Fruit fly (Drosophila melanogaster) whole organism, prepupa: Measurements from ENCODE around the gene Iyd.
A peak's percentile ranks its signal among the peaks of the same experiment; 100 is the strongest.

Experiments
- Blimp-1 ChIP-seq: fragments of 200-800 bp; sonication (Bioruptor generic); optimal IDR thresholded peaks from 3 replicates; lab custom pipeline; 2017; ENCODE audit warnings: missing biosample characterization, missing genetic modification characterization, mild to moderate bottlenecking, moderate library complexity, missing genetic modification reagents
- CG11902 ChIP-seq: fragments of 200-800 bp; sonication (Bioruptor generic); optimal IDR thresholded peaks from 3 replicates; lab custom pipeline; 2016; ENCODE audit warnings: missing biosample characterization, missing genetic modification characterization
- CG6276 ChIP-seq: fragments of 200-800 bp; sonication (Bioruptor generic); optimal IDR thresholded peaks from 2 replicates; lab custom pipeline; 2017; ENCODE audit warnings: missing biosample characterization, mild to moderate bottlenecking, missing genetic modification characterization
- CG6854 ChIP-seq: fragments of 200-800 bp; sonication (Bioruptor generic); optimal IDR thresholded peaks from 2 replicates; lab custom pipeline; 2017; ENCODE audit warnings: missing biosample characterization, mild to moderate bottlenecking, missing genetic modification characterization
- CG8319 ChIP-seq: fragments of 200-800 bp; sonication (Bioruptor generic); optimal IDR thresholded peaks from 3 replicates; lab custom pipeline; 2016; ENCODE audit warnings: missing biosample characterization, missing genetic modification characterization
- Gug ChIP-seq: fragments of 200-800 bp; sonication (Bioruptor generic); IDR thresholded peaks from 2 replicates; pipeline ENCODE4 v1.3.6; 2022; ENCODE audit warnings: missing biosample characterization, missing genetic modification characterization
- Lpt ChIP-seq: fragments of 200-800 bp; sonication (Bioruptor generic); optimal IDR thresholded peaks from 3 replicates; lab custom pipeline; 2016; ENCODE audit warnings: missing biosample characterization, missing genetic modification characterization
- Met ChIP-seq: fragments of 200-800 bp; sonication (Bioruptor generic); optimal IDR thresholded peaks from 3 replicates; lab custom pipeline; 2016; ENCODE audit warnings: missing biosample characterization, missing genetic modification characterization
- Sox102F ChIP-seq: fragments of 200-800 bp; sonication (Bioruptor generic); optimal IDR thresholded peaks from 2 replicates; lab custom pipeline; 2016; ENCODE audit warnings: missing biosample characterization, mild to moderate bottlenecking, missing genetic modification characterization
- achi ChIP-seq: fragments of 200-800 bp; sonication (Bioruptor generic); optimal IDR thresholded peaks from 3 replicates; lab custom pipeline; 2016; ENCODE audit warnings: missing biosample characterization, missing genetic modification characterization
- acj6 ChIP-seq: fragments of 200-800 bp; sonication (Bioruptor generic); optimal IDR thresholded peaks from 3 replicates; lab custom pipeline; 2016; ENCODE audit warnings: missing biosample characterization, missing genetic modification characterization
- ss ChIP-seq, 2 experiments: fragments of 200-800 bp; sonication (Bioruptor generic); optimal IDR thresholded peaks; 2 replicates in 1 of 2; 3 replicates in 1 of 2; lab custom pipeline; 2017 to 2018; ENCODE audit warnings: mild to moderate bottlenecking in 2 of 2, missing biosample characterization in 2 of 2, missing genetic modification characterization in 2 of 2, moderate library complexity in 1 of 2

- TF ChIP-seq Lpt (GFP tag; lab: Kevin White, UChicago): no peak
- TF ChIP-seq CG11902 (GFP tag; lab: Kevin White, UChicago): peak; percentile 32
- peak in 1 of 2 experiments; percentile 26 for TF ChIP-seq ss (GFP tag; optimal IDR thresholded peaks at IDR 0.05; lab: Kevin White, UChicago)
- peak; percentile 53 for TF ChIP-seq Met
- peak; percentile 41 for TF ChIP-seq achi
- TF ChIP-seq CG8319 (GFP tag; lab: Kevin White, UChicago): no peak
- TF ChIP-seq Blimp-1 (GFP tag; lab: Kevin White, UChicago): no peak
- TF ChIP-seq Gug (GFP tag; lab: Robert Waterston, UW): peak; percentile 42; the same call in 1 of the 2 replicates
- peak; percentile 62 for TF ChIP-seq Sox102F
- peak; percentile 39 for TF ChIP-seq acj6 (GFP tag; lab: Kevin White, UChicago)
- TF ChIP-seq CG6854 (GFP tag; lab: Kevin White, UChicago): no peak
- no peak for TF ChIP-seq CG6276
These were observed 3.0 kb downstream of the Iyd start, which contains the start of gene JIL-1 for dm6 chr3L:11093046-11093520.
